Fruit fly (Drosophila melanogaster): ENCODE data around the gene emei.

The emei gene

dm6 chr3L:11118627-11119395, 9.3 kb downstream of the emei start (continued):
- no peak for TF ChIP-seq jigr1 (GFP tag; IDR thresholded peaks at IDR 0.05)
- TF ChIP-seq repo (GFP tag; optimal IDR thresholded peaks at IDR 0.05), result peak; percentile 49
- peak; percentile 55 for TF ChIP-seq Blimp-1 (GFP tag; optimal IDR thresholded peaks at IDR 0.05)
- peak; percentile 81 for TF ChIP-seq HLHmδ (GFP tag; optimal IDR thresholded peaks at IDR 0.05)
- no peak for TF ChIP-seq fru (optimal IDR thresholded peaks at IDR 0.05)
- TF ChIP-seq nom (GFP tag; optimal IDR thresholded peaks at IDR 0.05), result peak; percentile 73
- TF ChIP-seq CG34422 (GFP tag; IDR thresholded peaks at IDR 0.05), result peak; percentile 80; the same call in 1 of the 3 replicates
- TF ChIP-seq CG42726 (GFP tag; IDR thresholded peaks at IDR 0.05; ENCODE audit: partially characterized antibody), result no peak
- peak; percentile 12 for TF ChIP-seq CG10274 (GFP tag; optimal IDR thresholded peaks at IDR 0.05)
- peak; percentile 70 for TF ChIP-seq CG33213 (GFP tag; optimal IDR thresholded peaks at IDR 0.05)
- peak; percentile 55 for TF ChIP-seq Dek (tag; optimal IDR thresholded peaks at IDR 0.05)
- peak; percentile 94 for TF ChIP-seq HmgZ (tag; optimal IDR thresholded peaks at IDR 0.05)
- peak; percentile 58; the same call in 1 of the 2 replicates for TF ChIP-seq stc (GFP tag; IDR thresholded peaks at IDR 0.05)
- no peak for TF ChIP-seq CG10462 (GFP tag; optimal IDR thresholded peaks at IDR 0.05)
- TF ChIP-seq Bgb (GFP tag; IDR thresholded peaks at IDR 0.05; ENCODE audit: partially characterized antibody), result no peak
- TF ChIP-seq CG2712 (tag; optimal IDR thresholded peaks at IDR 0.05), result peak; percentile 35
- peak; percentile 73 for TF ChIP-seq BtbVII (GFP tag; optimal IDR thresholded peaks at IDR 0.05)
- TF ChIP-seq pnt (GFP tag; optimal IDR thresholded peaks at IDR 0.05), result peak; percentile 48
- TF ChIP-seq Ets97D (GFP tag; optimal IDR thresholded peaks at IDR 0.05), result peak; percentile 8
- peak; percentile 86 for TF ChIP-seq CG15479 (GFP tag; optimal IDR thresholded peaks at IDR 0.05)
- TF ChIP-seq CG4404 (GFP tag; IDR thresholded peaks at IDR 0.05), result peak; percentile 25; the same call in 1 of the 2 replicates
- no peak for TF ChIP-seq Ets65A (GFP tag)
- TF ChIP-seq Side (GFP tag; optimal IDR thresholded peaks at IDR 0.05), result peak; percentile 80
- no peak; the same call in 1 of the 2 replicates for TF ChIP-seq lmd (GFP tag; IDR thresholded peaks at IDR 0.05)
- no peak for TF ChIP-seq h (optimal IDR thresholded peaks at IDR 0.05)
- peak; percentile 74 for TF ChIP-seq sob (GFP tag; IDR thresholded peaks at IDR 0.05)
- TF ChIP-seq Xrp1 (GFP tag; IDR thresholded peaks at IDR 0.05), result peak; percentile 86
- peak; percentile 93 for TF ChIP-seq sd (tag; optimal IDR thresholded peaks at IDR 0.05)
- TF ChIP-seq CG3281 (GFP tag; optimal IDR thresholded peaks at IDR 0.05), result peak; percentile 74
- peak; percentile 40 for TF ChIP-seq CG18764 (GFP tag; optimal IDR thresholded peaks at IDR 0.05)
- no peak for TF ChIP-seq CG1832 (GFP tag; optimal IDR thresholded peaks at IDR 0.05)
- TF ChIP-seq CG12299 (tag; optimal IDR thresholded peaks at IDR 0.05), result peak; percentile 87
- no peak for TF ChIP-seq bcd (GFP tag; optimal IDR thresholded peaks at IDR 0.05)
- peak; percentile 20 for TF ChIP-seq CG8388 (GFP tag; optimal IDR thresholded peaks at IDR 0.05)
- peak; percentile 69 for TF ChIP-seq CG12744 (GFP tag; optimal IDR thresholded peaks at IDR 0.05)
- peak; percentile 61 for TF ChIP-seq CG6689 (GFP tag; IDR thresholded peaks at IDR 0.05)
- TF ChIP-seq Aef1 (GFP tag; IDR thresholded peaks at IDR 0.05), result peak; percentile 50; the same call in 1 of the 3 replicates
- no peak for TF ChIP-seq BEAF-32 (GFP tag; optimal IDR thresholded peaks at IDR 0.05)
- TF ChIP-seq Gug (GFP tag; IDR thresholded peaks at IDR 0.05), result no peak
- TF ChIP-seq CG9797 (GFP tag; optimal IDR thresholded peaks at IDR 0.05), result peak; percentile 26
- TF ChIP-seq sens-2 (GFP tag; IDR thresholded peaks at IDR 0.05), result peak; percentile 68
- 0 out of 3 replicates have a peak, but pooled peaks have one; percentile 66 for TF ChIP-seq C15 (GFP tag; IDR thresholded peaks at IDR 0.05)
- TF ChIP-seq Bteb2 (GFP tag; optimal IDR thresholded peaks at IDR 0.05), result peak; percentile 41
- TF ChIP-seq tap (tag; optimal IDR thresholded peaks at IDR 0.05), result peak; percentile 66
- peak; percentile 72 for TF ChIP-seq CG4707 (GFP tag; optimal IDR thresholded peaks at IDR 0.05)
- no peak for TF ChIP-seq CG30020 (tag; optimal IDR thresholded peaks at IDR 0.05)
- peak; percentile 32 for TF ChIP-seq CG7839 (tag; optimal IDR thresholded peaks at IDR 0.05)
- no peak for TF ChIP-seq zen2 (GFP tag; IDR thresholded peaks at IDR 0.05; ENCODE audit: partially characterized antibody)
- TF ChIP-seq Max (GFP tag; optimal IDR thresholded peaks at IDR 0.05), result peak; percentile 49
- peak; percentile 24; the same call in 1 of the 2 replicates for TF ChIP-seq CG10366 (GFP tag; IDR thresholded peaks at IDR 0.05)
